Worm (Caenorhabditis elegans) whole organism, L2 larva: ENCODE measurements around the gene C49F5.7.
A peak's percentile ranks its signal among the peaks of the same experiment; 100 is the strongest.

Source experiments
- Y55F3AM.14 ChIP-seq: fragments of 200-800 bp; sonication (Bioruptor generic); optimal IDR thresholded peaks from 2 replicates; lab custom pipeline; 2018; ENCODE audit warnings: mild to moderate bottlenecking, missing genetic modification characterization, missing compliant biosample characterization
- ZK546.5 ChIP-seq: sonication (generic microtip); optimal IDR thresholded peaks from 2 replicates; lab custom pipeline; 2017; ENCODE audit warnings: missing biosample characterization, missing genetic modification characterization
- aly-2 ChIP-seq: fragments of 150-350 bp; optimal IDR thresholded peaks from 2 replicates; lab custom pipeline; 2014; ENCODE audit warnings: missing biosample characterization, missing genetic modification characterization
- ama-1 ChIP-seq: fragments of 150-350 bp; optimal IDR thresholded peaks from 2 replicates; lab custom pipeline; 2018; ENCODE audit warnings: inconsistent platforms
- ceh-16 ChIP-seq: fragments of 150-350 bp; optimal IDR thresholded peaks from 2 replicates; lab custom pipeline; 2014; ENCODE audit warnings: missing biosample characterization, missing genetic modification characterization
- ceh-82 ChIP-seq: fragments of 150-350 bp; optimal IDR thresholded peaks from 2 replicates; lab custom pipeline; 2014; ENCODE audit warnings: missing biosample characterization, missing genetic modification characterization
- crh-2 ChIP-seq: sonication (generic microtip); optimal IDR thresholded peaks from 2 replicates; lab custom pipeline; 2017; ENCODE audit warnings: missing biosample characterization, missing genetic modification characterization
- egl-27 ChIP-seq: sonication (generic microtip); optimal IDR thresholded peaks from 3 replicates; lab custom pipeline; 2017; ENCODE audit warnings: missing biosample characterization, missing genetic modification reagents, missing genetic modification characterization
- elt-1 ChIP-seq: fragments of 150-350 bp; optimal IDR thresholded peaks from 2 replicates; lab custom pipeline; 2014; ENCODE audit warnings: missing biosample characterization, missing genetic modification characterization
- elt-3 ChIP-seq: sonication (generic microtip); optimal IDR thresholded peaks from 2 replicates; lab custom pipeline; 2017; ENCODE audit warnings: missing biosample characterization, missing genetic modification characterization
- fos-1 ChIP-seq: fragments of 150-350 bp; optimal IDR thresholded peaks from 2 replicates; lab custom pipeline; 2014; ENCODE audit warnings: missing biosample characterization, missing genetic modification characterization
- gmeb-1 ChIP-seq: fragments of 150-350 bp; optimal IDR thresholded peaks from 2 replicates; lab custom pipeline; 2014; ENCODE audit warnings: missing biosample characterization, missing genetic modification characterization
- mab-5 ChIP-seq: fragments of 150-350 bp; optimal IDR thresholded peaks from 2 replicates; lab custom pipeline; 2014; ENCODE audit warnings: missing biosample characterization, missing genetic modification characterization
- mbf-1 ChIP-seq: sonication (generic microtip); optimal IDR thresholded peaks from 2 replicates; lab custom pipeline; 2017; ENCODE audit warnings: missing biosample characterization, missing genetic modification characterization
- mdl-1 ChIP-seq, 2 experiments: fragments of 150-350 bp in 1 of 2; sonication (generic microtip) in 1 of 2; optimal IDR thresholded peaks; 2 replicates each; lab custom pipeline; 2017; ENCODE audit warnings: missing biosample characterization in 2 of 2, missing genetic modification characterization in 2 of 2
- nhr-10 ChIP-seq: sonication (generic microtip); optimal IDR thresholded peaks from 2 replicates; lab custom pipeline; 2017; ENCODE audit warnings: missing biosample characterization, missing genetic modification characterization
- nhr-11 ChIP-seq: fragments of 150-350 bp; optimal IDR thresholded peaks from 2 replicates; lab custom pipeline; 2014; ENCODE audit warnings: missing biosample characterization, missing genetic modification characterization
- nhr-12 ChIP-seq: fragments of 150-350 bp; optimal IDR thresholded peaks from 2 replicates; lab custom pipeline; 2014; ENCODE audit warnings: missing biosample characterization, missing genetic modification characterization
- nhr-129 ChIP-seq: fragments of 150-350 bp; optimal IDR thresholded peaks from 2 replicates; lab custom pipeline; 2014; ENCODE audit warnings: missing biosample characterization, missing genetic modification characterization
- nhr-23 ChIP-seq: fragments of 150-350 bp; optimal IDR thresholded peaks from 2 replicates; lab custom pipeline; 2014; ENCODE audit warnings: missing biosample characterization, missing genetic modification reagents, missing genetic modification characterization
- nhr-237 ChIP-seq: fragments of 150-350 bp; optimal IDR thresholded peaks from 2 replicates; lab custom pipeline; 2014; ENCODE audit warnings: missing biosample characterization, missing genetic modification characterization
- nhr-25 ChIP-seq: fragments of 150-350 bp; sonication (generic microtip); optimal IDR thresholded peaks from 3 replicates; lab custom pipeline; 2014; ENCODE audit warnings: missing biosample characterization, missing genetic modification characterization
- nhr-77 ChIP-seq: fragments of 150-350 bp; optimal IDR thresholded peaks from 2 replicates; lab custom pipeline; 2014; ENCODE audit warnings: missing biosample characterization, missing genetic modification characterization
- sem-4 ChIP-seq: fragments of 150-350 bp; optimal IDR thresholded peaks from 2 replicates; lab custom pipeline; 2014; ENCODE audit warnings: missing biosample characterization, missing genetic modification reagents, missing genetic modification characterization
- skn-1 ChIP-seq: sonication (generic microtip); optimal IDR thresholded peaks from 2 replicates; lab custom pipeline; 2017; ENCODE audit warnings: missing biosample characterization, missing genetic modification characterization
- sma-3 ChIP-seq: sonication (generic microtip); optimal IDR thresholded peaks from 2 replicates; lab custom pipeline; 2016; ENCODE audit warnings: missing genetic modification reagents, missing genetic modification characterization, missing compliant biosample characterization
- sma-9 ChIP-seq, 2 experiments: fragments of 150-350 bp in 1 of 2; sonication (generic microtip) in 1 of 2; optimal IDR thresholded peaks; 2 replicates each; lab custom pipeline; 2014 to 2016; ENCODE audit warnings: missing genetic modification characterization in 2 of 2, mild to moderate bottlenecking in 1 of 2, missing biosample characterization in 1 of 2, missing compliant biosample characterization in 1 of 2, missing genetic modification reagents in 1 of 2, moderate library complexity in 1 of 2
- snpc-4 ChIP-seq: fragments of 150-350 bp; optimal IDR thresholded peaks from 2 replicates; lab custom pipeline; 2014; ENCODE audit warnings: missing biosample characterization, missing genetic modification characterization
- unc-39 ChIP-seq: fragments of 150-350 bp; optimal IDR thresholded peaks from 2 replicates; lab custom pipeline; 2014; ENCODE audit warnings: missing biosample characterization, missing genetic modification characterization
- unc-55 ChIP-seq: fragments of 150-350 bp; sonication (generic microtip); optimal IDR thresholded peaks from 3 replicates; lab custom pipeline; 2014; ENCODE audit warnings: missing biosample characterization, missing genetic modification reagents, missing genetic modification characterization
- unc-62 ChIP-seq: fragments of 150-350 bp; optimal IDR thresholded peaks from 2 replicates; lab custom pipeline; 2014; ENCODE audit warnings: missing biosample characterization, missing genetic modification reagents, missing genetic modification characterization
- ztf-4 ChIP-seq: fragments of 150-350 bp; optimal IDR thresholded peaks from 2 replicates; lab custom pipeline; 2014; ENCODE audit warnings: missing biosample characterization, missing genetic modification characterization

C49F5.7 gene

DNA sequence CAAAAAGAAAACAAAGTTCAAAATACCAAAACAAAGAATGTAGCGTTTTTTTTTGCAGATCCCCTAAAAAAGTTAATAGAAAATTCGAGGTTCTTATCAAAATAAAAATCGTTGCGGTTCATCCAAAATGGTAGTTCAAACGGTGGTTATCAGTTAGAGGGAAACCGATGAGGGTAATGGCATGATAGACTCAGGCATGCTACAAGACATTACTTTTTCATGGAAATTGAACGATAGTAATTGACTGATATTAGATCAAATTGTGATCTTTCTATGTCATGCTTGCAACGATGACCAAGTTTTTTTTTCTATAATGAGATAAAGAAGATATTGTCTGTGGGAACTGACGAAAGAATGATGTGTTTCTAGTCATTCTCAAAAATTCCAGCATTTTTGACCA is 30.0 kb upstream of the C49F5.7 start:
- peak; percentile 73 for TF ChIP-seq sma-9 (GFP tag; optimal IDR thresholded peaks at IDR 0.05; lab: Kevin White, UChicago)
- TF ChIP-seq sma-9 (tag; optimal IDR thresholded peaks at IDR 0.05; lab: Kevin White, UChicago), result no peak
- no peak for TF ChIP-seq nhr-23 (tag; lab: Kevin White, UChicago)
- TF ChIP-seq fos-1 (tag; lab: Kevin White, UChicago), result peak; percentile 82
- TF ChIP-seq, all 48 proteins: peak for 2

- TF ChIP-seq sma-3 (GFP tag; lab: Kevin White, UChicago) (peak; percentile 20), fos-1 (tag; lab: Kevin White, UChicago) (no peak), sma-9 (GFP tag; optimal IDR thresholded peaks at IDR 0.05; lab: Kevin White, UChicago) (peak; percentile 79), sma-9 (tag; optimal IDR thresholded peaks at IDR 0.05; lab: Kevin White, UChicago) (no peak), nhr-25 (tag; lab: Kevin White, UChicago) (peak; percentile 39)
These were observed 29.4 kb upstream of the C49F5.7 start for ce11 chrX:11965163-11965562.

- TF ChIP-seq gmeb-1 (tag; lab: Kevin White, UChicago) (no peak), egl-27 (tag; lab: Kevin White, UChicago) (peak; percentile 10), nhr-129 (tag; lab: Kevin White, UChicago) (peak; percentile 23), elt-1 (tag; lab: Kevin White, UChicago) (no peak), nhr-237 (tag; lab: Kevin White, UChicago) (no peak), elt-3 (tag; lab: Kevin White, UChicago) (no peak), ama-1 (peak; percentile 46), nhr-12 (tag; lab: Kevin White, UChicago) (no peak), mdl-1 (tag; optimal IDR thresholded peaks at IDR 0.05; lab: Kevin White, UChicago) (peak in 1 of 2 experiments; percentile 2), nhr-25 (tag; lab: Kevin White, UChicago) (peak; percentile 19), ztf-4 (tag; lab: Kevin White, UChicago) (no peak), sem-4 (no peak), nhr-10 (tag; lab: Kevin White, UChicago) (no peak), ceh-82 (no peak), Y55F3AM.14 (GFP tag; lab: Kevin White, UChicago) (no peak), fos-1 (tag; lab: Kevin White, UChicago) (peak; percentile 71), sma-9 (GFP tag; optimal IDR thresholded peaks at IDR 0.05; lab: Kevin White, UChicago) (peak; percentile 68), sma-9 (tag; optimal IDR thresholded peaks at IDR 0.05; lab: Kevin White, UChicago) (no peak), unc-55 (GFP tag; lab: Kevin White, UChicago) (no peak), ceh-16 (tag; lab: Kevin White, UChicago) (peak; percentile 37)
These were observed 28.8 kb upstream of the C49F5.7 start, which contains the start of gene sams-1 for ce11 chrX:11965663-11966304. Gene sams-1 (plus strand): TSS chrX:11965962.

ce11 chrX:11967034-11967433 is 27.6 kb upstream of the C49F5.7 start:
- no peak for TF ChIP-seq ZK546.5 (tag; lab: Kevin White, UChicago)
- no peak for TF ChIP-seq snpc-4 (tag; lab: Kevin White, UChicago)
- no peak for TF ChIP-seq egl-27 (tag; lab: Kevin White, UChicago)
- TF ChIP-seq ceh-82, result no peak

ce11 chrX:11968024-11968598 is 26.5 kb upstream of the C49F5.7 start:
- TF ChIP-seq unc-62 (no peak), gmeb-1 (tag; lab: Kevin White, UChicago) (no peak), sma-3 (GFP tag; lab: Kevin White, UChicago) (peak; percentile 21), mbf-1 (tag; lab: Kevin White, UChicago) (no peak), sem-4 (no peak), aly-2 (tag; lab: Kevin White, UChicago) (no peak), nhr-11 (tag; lab: Kevin White, UChicago) (no peak), crh-2 (tag; lab: Kevin White, UChicago) (peak; percentile 59), mdl-1 (tag; optimal IDR thresholded peaks at IDR 0.05; lab: Kevin White, UChicago) (peak in 1 of 2 experiments; percentile 13), mab-5 (no peak), unc-39 (tag; lab: Kevin White, UChicago) (no peak), sma-9 (GFP tag; optimal IDR thresholded peaks at IDR 0.05; lab: Kevin White, UChicago) (peak; percentile 25), sma-9 (tag; optimal IDR thresholded peaks at IDR 0.05; lab: Kevin White, UChicago) (no peak), ceh-16 (tag; lab: Kevin White, UChicago) (no peak), nhr-77 (tag; lab: Kevin White, UChicago) (no peak), fos-1 (tag; lab: Kevin White, UChicago) (peak; percentile 86), skn-1 (tag; lab: Kevin White, UChicago) (no peak), nhr-10 (tag; lab: Kevin White, UChicago) (no peak), nhr-237 (tag; lab: Kevin White, UChicago) (no peak)
